Worm (Caenorhabditis elegans) whole organism, midembryonic: ENCODE measurements around the gene paqr-3.

Source experiments
- T22C8.4 ChIP-seq: fragments of 200-800 bp; sonication (Bioruptor generic); IDR thresholded peaks from 2 replicates; pipeline ENCODE4 v1.3.6; 2022; ENCODE audit warnings: missing genetic modification characterization, missing compliant biosample characterization
- cog-1 ChIP-seq: sonication (generic microtip); optimal IDR thresholded peaks from 2 replicates; lab custom pipeline; 2016; ENCODE audit warnings: missing genetic modification characterization, missing compliant biosample characterization
- ref-1 ChIP-seq: fragments of 200-800 bp; sonication (Bioruptor generic); conservative IDR thresholded peaks from 2 replicates; pipeline ENCODE4 v1.3.6; 2022; ENCODE audit warnings: missing genetic modification reagents, missing genetic modification characterization, missing compliant biosample characterization
- ztf-23 ChIP-seq: fragments of 200-800 bp; sonication (Bioruptor generic); IDR thresholded peaks from 2 replicates; pipeline ENCODE4 v1.3.6; 2022; ENCODE audit warnings: missing genetic modification reagents, missing genetic modification characterization, missing compliant biosample characterization

DNA sequence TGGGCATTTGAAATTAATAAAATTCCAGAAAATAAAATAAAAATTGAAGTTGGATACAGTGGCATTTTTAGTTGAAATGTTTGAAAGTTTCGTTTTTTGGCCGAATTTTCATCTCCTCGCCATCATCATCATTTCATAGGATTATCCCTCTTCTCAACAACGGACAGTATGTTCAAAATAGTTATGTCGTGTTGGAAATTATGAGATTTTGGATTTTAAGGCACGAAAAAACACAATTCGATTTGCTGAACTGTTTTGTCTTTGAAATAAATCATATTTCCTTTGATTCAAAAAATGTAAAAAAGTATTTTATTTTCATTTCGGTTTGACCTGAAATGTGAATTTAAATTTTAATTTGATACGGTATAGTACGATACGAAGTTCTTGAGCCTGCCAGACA lies 39.7 kb downstream of the paqr-3 start, which contains the start of gene srlf-28:
- TF ChIP-seq cog-1 (tag; lab: Kevin White, UChicago) (no peak), ztf-23 (no peak), T22C8.4 (GFP tag; lab: Robert Waterston, UW) (no peak), ref-1 (GFP tag; lab: Robert Waterston, UW) (no peak)
